Fruit fly (Drosophila melanogaster): ENCODE results near the gene betaggt-I.

The betaggt-I gene

DNA sequence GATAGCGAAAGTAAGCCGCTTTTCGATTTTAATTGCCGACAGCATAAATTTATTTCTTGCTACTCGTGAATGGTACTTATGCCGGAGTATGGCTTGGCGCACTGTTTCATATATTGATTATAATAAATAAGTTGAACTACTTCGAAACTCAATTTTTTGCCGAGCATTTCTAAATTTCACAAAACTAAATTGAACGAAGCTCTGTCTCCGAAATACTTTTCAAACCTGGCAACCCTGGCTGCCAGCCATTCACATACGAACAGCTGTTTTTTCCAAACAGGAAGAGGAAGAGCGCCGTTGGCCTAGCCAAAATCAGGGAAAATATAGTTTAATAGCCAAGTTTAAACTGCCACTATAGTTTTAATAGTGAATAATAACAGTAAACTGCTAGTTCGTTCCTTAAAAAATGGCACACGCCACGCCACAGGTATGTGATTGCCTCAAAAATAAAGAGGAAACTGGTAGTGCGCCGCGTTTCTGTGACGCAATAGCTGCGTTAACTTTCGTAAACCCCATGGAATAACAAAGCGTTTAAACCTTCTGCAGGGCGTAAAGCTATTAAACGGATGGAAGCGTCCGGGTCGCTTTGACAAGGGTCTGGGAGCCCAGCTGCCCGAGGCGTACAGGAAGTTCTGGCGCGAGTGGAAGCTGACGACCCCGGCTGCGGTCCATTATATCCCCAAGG is 28.5 kb downstream of the betaggt-I start, which contains the start of gene mRpL28 (continued):
- peak; percentile 18 for TF ChIP-seq Mad (GFP tag; optimal IDR thresholded peaks at IDR 0.05)
- TF ChIP-seq CG2120 (GFP tag; optimal IDR thresholded peaks at IDR 0.05): peak; percentile 58
- no peak for TF ChIP-seq insv (GFP tag; optimal IDR thresholded peaks at IDR 0.05)
- no peak for TF ChIP-seq fd64A (GFP tag; optimal IDR thresholded peaks at IDR 0.05)
- TF ChIP-seq CG6813 (GFP tag; optimal IDR thresholded peaks at IDR 0.05): no peak
- no peak for TF ChIP-seq chinmo (GFP tag; IDR thresholded peaks at IDR 0.05; ENCODE audit: partially characterized antibody)
- no peak for TF ChIP-seq Aef1 (GFP tag; IDR thresholded peaks at IDR 0.05)
- TF ChIP-seq kah (GFP tag; optimal IDR thresholded peaks at IDR 0.05): no peak
- no peak for TF ChIP-seq chn (GFP tag; optimal IDR thresholded peaks at IDR 0.05)
- no peak for TF ChIP-seq Hr78 (GFP tag; optimal IDR thresholded peaks at IDR 0.05)
- TF ChIP-seq CG6272 (GFP tag; IDR thresholded peaks at IDR 0.05): no peak
- TF ChIP-seq CG14014 (GFP tag; IDR thresholded peaks at IDR 0.05): no peak
- TF ChIP-seq nerfin-2 (GFP tag; IDR thresholded peaks at IDR 0.05; ENCODE audit: partially characterized antibody): no peak
- TF ChIP-seq CG34224 (GFP tag; IDR thresholded peaks at IDR 0.05; ENCODE audit: partially characterized antibody): peak; percentile 71
- no peak for TF ChIP-seq H2.0 (GFP tag; IDR thresholded peaks at IDR 0.05)
- no peak for TF ChIP-seq CG33557 (GFP tag; optimal IDR thresholded peaks at IDR 0.05)
- no peak for TF ChIP-seq ab (GFP tag; optimal IDR thresholded peaks at IDR 0.05)
- no peak for TF ChIP-seq tio (GFP tag; optimal IDR thresholded peaks at IDR 0.05)
- no peak for TF ChIP-seq Six4 (GFP tag; optimal IDR thresholded peaks at IDR 0.05)
- TF ChIP-seq prd (optimal IDR thresholded peaks at IDR 0.05): no peak
- 0 out of 3 replicates have a peak, but pooled peaks have one; percentile 26 for TF ChIP-seq prd (GFP tag; IDR thresholded peaks at IDR 0.05)
- no peak for TF ChIP-seq Rx (GFP tag; IDR thresholded peaks at IDR 0.05)
- TF ChIP-seq tll (GFP tag; optimal IDR thresholded peaks at IDR 0.05): no peak
- TF ChIP-seq Bdp1 (GFP tag; optimal IDR thresholded peaks at IDR 0.05): no peak
- peak; percentile 12 for TF ChIP-seq CG10147 (GFP tag; optimal IDR thresholded peaks at IDR 0.05)
- peak; percentile 14 for TF ChIP-seq Ets65A (GFP tag)
- TF ChIP-seq Opbp (GFP tag; IDR thresholded peaks at IDR 0.05; ENCODE audit: partially characterized antibody): peak; percentile 40; the same call in 1 of the 3 replicates
- TF ChIP-seq Hand (GFP tag; optimal IDR thresholded peaks at IDR 0.05): no peak
- TF ChIP-seq CG4282 (GFP tag; optimal IDR thresholded peaks at IDR 0.05): no peak
- no peak for TF ChIP-seq en (GFP tag; optimal IDR thresholded peaks at IDR 0.05)
- no peak for TF ChIP-seq CG3407 (GFP tag; optimal IDR thresholded peaks at IDR 0.05)
- no peak for TF ChIP-seq NfI (GFP tag; optimal IDR thresholded peaks at IDR 0.05)
- no peak for TF ChIP-seq Sox102F (GFP tag; optimal IDR thresholded peaks at IDR 0.05)
- no peak for TF ChIP-seq sens-2 (GFP tag; IDR thresholded peaks at IDR 0.05)
- no peak for TF ChIP-seq CG12942 (GFP tag; optimal IDR thresholded peaks at IDR 0.05)
- no peak for TF ChIP-seq Neu2 (GFP tag; optimal IDR thresholded peaks at IDR 0.05; ENCODE audit: borderline replicate concordance)
- no peak for TF ChIP-seq CG33213 (GFP tag; optimal IDR thresholded peaks at IDR 0.05)
- no peak for TF ChIP-seq CG6654 (GFP tag; optimal IDR thresholded peaks at IDR 0.05)
- no peak for TF ChIP-seq vfl (GFP tag; optimal IDR thresholded peaks at IDR 0.05)
- TF ChIP-seq usp (GFP tag; optimal IDR thresholded peaks at IDR 0.05): no peak
- no peak for TF ChIP-seq ERR (GFP tag; optimal IDR thresholded peaks at IDR 0.05)
- TF ChIP-seq CG16779 (GFP tag; IDR thresholded peaks at IDR 0.05): no peak
- no peak for TF ChIP-seq lov (optimal IDR thresholded peaks at IDR 0.05)
- TF ChIP-seq lov (GFP tag; IDR thresholded peaks at IDR 0.05): no peak
- TF ChIP-seq az2 (GFP tag; optimal IDR thresholded peaks at IDR 0.05): no peak
- TF ChIP-seq emc (GFP tag; optimal IDR thresholded peaks at IDR 0.05): no peak
- no peak for TF ChIP-seq bigmax (GFP tag; optimal IDR thresholded peaks at IDR 0.05)
- TF ChIP-seq CG18619 (GFP tag; optimal IDR thresholded peaks at IDR 0.05): no peak
- TF ChIP-seq gt (GFP tag; IDR thresholded peaks at IDR 0.05): no peak
- no peak for TF ChIP-seq CG1529 (GFP tag; optimal IDR thresholded peaks at IDR 0.05)

Measured in whole organism, embryonic.